Fruit fly (Drosophila melanogaster) whole organism, embryonic: Measurements from ENCODE around the gene cd.

Experiments
- Abd-B ChIP-seq: fragments of 200-800 bp; sonication (Bioruptor generic); optimal IDR thresholded peaks from 2 replicates; lab custom pipeline; 2018; ENCODE audit warnings: missing biosample characterization, mild to moderate bottlenecking, missing genetic modification characterization, moderate library complexity
- Antp ChIP-seq: fragments of 200-800 bp; sonication (Bioruptor generic); optimal IDR thresholded peaks from 3 replicates; lab custom pipeline; 2016; ENCODE audit warnings: missing biosample characterization, missing genetic modification characterization
- Blimp-1 ChIP-seq: fragments of 200-800 bp; sonication (Bioruptor generic); optimal IDR thresholded peaks from 3 replicates; lab custom pipeline; 2018; ENCODE audit warnings: missing biosample characterization, missing genetic modification characterization, mild to moderate bottlenecking, moderate library complexity, missing genetic modification reagents
- CG10565 ChIP-seq: fragments of 200-800 bp; sonication (Bioruptor generic); optimal IDR thresholded peaks from 3 replicates; lab custom pipeline; 2016; ENCODE audit warnings: missing biosample characterization, mild to moderate bottlenecking, missing genetic modification characterization
- CG11093 ChIP-seq: fragments of 200-800 bp; sonication (Bioruptor generic); IDR thresholded peaks from 3 replicates; pipeline ENCODE4 v1.3.6; 2022; ENCODE audit warnings: missing biosample characterization, missing genetic modification characterization
- CG11456 ChIP-seq: fragments of 200-800 bp; sonication (Bioruptor generic); IDR thresholded peaks from 3 replicates; pipeline ENCODE4 v1.3.6; 2022; ENCODE audit warnings: missing biosample characterization, missing genetic modification characterization
- CG11504 ChIP-seq: fragments of 200-800 bp; sonication (Bioruptor generic); optimal IDR thresholded peaks from 3 replicates; lab custom pipeline; 2019; ENCODE audit warnings: missing biosample characterization, mild to moderate bottlenecking, missing genetic modification characterization, moderate library complexity
- CG11560 ChIP-seq: fragments of 200-800 bp; sonication (Bioruptor generic); IDR thresholded peaks from 3 replicates; pipeline ENCODE4 v1.3.6; 2022; ENCODE audit warnings: missing biosample characterization, missing genetic modification characterization
- CG12942 ChIP-seq: fragments of 200-800 bp; sonication (Bioruptor generic); optimal IDR thresholded peaks from 3 replicates; lab custom pipeline; 2016; ENCODE audit warnings: missing biosample characterization, missing genetic modification characterization
- CG14014 ChIP-seq: fragments of 200-800 bp; sonication (Bioruptor generic); IDR thresholded peaks from 2 replicates; pipeline ENCODE4 v1.3.6; 2022; ENCODE audit warnings: missing biosample characterization, missing genetic modification characterization
- CG14667 ChIP-seq: fragments of 200-800 bp; sonication (Bioruptor generic); IDR thresholded peaks from 2 replicates; pipeline ENCODE4 v1.3.6; 2022; ENCODE audit warnings: missing biosample characterization, missing genetic modification characterization
- CG15479 ChIP-seq: fragments of 200-800 bp; sonication (Bioruptor generic); optimal IDR thresholded peaks from 3 replicates; lab custom pipeline; 2019; ENCODE audit warnings: missing biosample characterization, mild to moderate bottlenecking, missing genetic modification characterization, moderate library complexity
- CG2875 ChIP-seq: fragments of 200-800 bp; sonication (Bioruptor generic); optimal IDR thresholded peaks from 2 replicates; lab custom pipeline; 2017; ENCODE audit warnings: missing biosample characterization, mild to moderate bottlenecking, missing genetic modification characterization, missing genetic modification reagents
- CG31441 ChIP-seq: fragments of 200-800 bp; sonication (Bioruptor generic); IDR thresholded peaks from 2 replicates; pipeline ENCODE4 v1.3.6; 2022; ENCODE audit warnings: missing biosample characterization, missing genetic modification characterization
- CG32532 ChIP-seq: fragments of 200-800 bp; sonication (Bioruptor generic); IDR thresholded peaks from 2 replicates; pipeline ENCODE4 v1.3.6; 2022; ENCODE audit warnings: missing biosample characterization, missing genetic modification characterization
- CG34224 ChIP-seq: fragments of 200-800 bp; sonication (Bioruptor generic); IDR thresholded peaks from 3 replicates; pipeline ENCODE4 v1.3.6; 2022; ENCODE audit warnings: missing biosample characterization, missing genetic modification characterization; ENCODE audit not compliant: partially characterized antibody
- CG3847 ChIP-seq: fragments of 200-800 bp; sonication (Bioruptor generic); IDR thresholded peaks from 2 replicates; pipeline ENCODE4 v1.3.6; 2022; ENCODE audit warnings: missing biosample characterization, missing genetic modification characterization
- CG6654 ChIP-seq: fragments of 200-800 bp; sonication (Bioruptor generic); optimal IDR thresholded peaks from 2 replicates; lab custom pipeline; 2017; ENCODE audit warnings: missing biosample characterization, mild to moderate bottlenecking, missing genetic modification characterization
- CG6689 ChIP-seq: fragments of 200-800 bp; sonication (Bioruptor generic); IDR thresholded peaks from 2 replicates; pipeline ENCODE4 v1.3.6; 2022; ENCODE audit warnings: missing biosample characterization, missing genetic modification characterization
- CG9817 ChIP-seq: fragments of 200-800 bp; sonication (Bioruptor generic); optimal IDR thresholded peaks from 2 replicates; lab custom pipeline; 2018; ENCODE audit warnings: missing biosample characterization, mild to moderate bottlenecking, missing genetic modification characterization, moderate library complexity
- CG9932 ChIP-seq: fragments of 200-800 bp; sonication (Bioruptor generic); IDR thresholded peaks from 2 replicates; pipeline ENCODE4 v1.3.6; 2022; ENCODE audit warnings: missing biosample characterization, missing genetic modification characterization
- CrebB ChIP-seq: fragments of 200-800 bp; sonication (Bioruptor generic); optimal IDR thresholded peaks from 3 replicates; lab custom pipeline; 2018; ENCODE audit warnings: missing biosample characterization, mild to moderate bottlenecking, missing genetic modification characterization
- Doc3 ChIP-seq: fragments of 200-800 bp; sonication (Bioruptor generic); IDR thresholded peaks from 3 replicates; pipeline ENCODE4 v1.3.6; 2022; ENCODE audit warnings: missing biosample characterization, missing genetic modification characterization; ENCODE audit not compliant: partially characterized antibody
- Drgx ChIP-seq: fragments of 200-800 bp; sonication (Bioruptor generic); IDR thresholded peaks from 2 replicates; pipeline ENCODE4 v1.3.6; 2022; ENCODE audit warnings: missing biosample characterization, missing genetic modification characterization
- ERR ChIP-seq: fragments of 200-800 bp; sonication (Bioruptor generic); optimal IDR thresholded peaks from 2 replicates; lab custom pipeline; 2016; ENCODE audit warnings: missing biosample characterization, missing genetic modification characterization
- Fer2 ChIP-seq: fragments of 200-800 bp; sonication (Bioruptor generic); optimal IDR thresholded peaks from 2 replicates; lab custom pipeline; 2018; ENCODE audit warnings: missing biosample characterization, mild to moderate bottlenecking, missing genetic modification characterization, moderate library complexity
- H2.0 ChIP-seq: fragments of 200-800 bp; sonication (Bioruptor generic); IDR thresholded peaks from 2 replicates; pipeline ENCODE4 v1.3.6; 2022; ENCODE audit warnings: missing biosample characterization, missing genetic modification characterization
- HHEX ChIP-seq: fragments of 200-800 bp; sonication (Bioruptor generic); optimal IDR thresholded peaks from 3 replicates; lab custom pipeline; 2017; ENCODE audit warnings: missing biosample characterization, mild to moderate bottlenecking, missing genetic modification characterization, missing genetic modification reagents
- Hmr ChIP-seq: fragments of 200-800 bp; sonication (Bioruptor generic); optimal IDR thresholded peaks from 3 replicates; lab custom pipeline; 2017; ENCODE audit warnings: mild to moderate bottlenecking, missing biosample characterization, missing genetic modification reagents, missing genetic modification characterization
- Med ChIP-seq: fragments of 200-800 bp; sonication (Bioruptor generic); peaks from one replicate; lab custom pipeline; 2016; ENCODE audit warnings: missing biosample characterization, missing genetic modification characterization, mild to moderate bottlenecking, inconsistent platforms, moderate library complexity
- Nf-YA ChIP-seq: fragments of 200-800 bp; sonication (Bioruptor generic); IDR thresholded peaks from 2 replicates; pipeline ENCODE4 v1.3.6; 2022; ENCODE audit warnings: missing biosample characterization, missing genetic modification characterization
- Rx ChIP-seq: fragments of 200-800 bp; sonication (Bioruptor generic); IDR thresholded peaks from 2 replicates; pipeline ENCODE4 v1.3.6; 2022; ENCODE audit warnings: missing biosample characterization, missing genetic modification characterization
- Sox102F ChIP-seq: fragments of 200-800 bp; sonication (Bioruptor generic); optimal IDR thresholded peaks from 2 replicates; lab custom pipeline; 2018; ENCODE audit warnings: missing biosample characterization, mild to moderate bottlenecking, missing genetic modification characterization, moderate library complexity
- Sry-δ ChIP-seq: fragments of 200-800 bp; sonication (Bioruptor generic); optimal IDR thresholded peaks from 2 replicates; lab custom pipeline; 2016; ENCODE audit warnings: missing biosample characterization, missing genetic modification characterization
- Ssrp ChIP-seq: fragments of 200-800 bp; sonication (Bioruptor generic); optimal IDR thresholded peaks from 2 replicates; lab custom pipeline; 2018; ENCODE audit warnings: missing biosample characterization, mild to moderate bottlenecking, missing genetic modification characterization, moderate library complexity
- ab ChIP-seq: fragments of 200-800 bp; sonication (Bioruptor generic); optimal IDR thresholded peaks from 2 replicates; lab custom pipeline; 2016; ENCODE audit warnings: missing biosample characterization, missing genetic modification characterization
- ase ChIP-seq: fragments of 200-800 bp; sonication (Bioruptor generic); IDR thresholded peaks from 3 replicates; pipeline ENCODE4 v1.3.6; 2022; ENCODE audit warnings: missing biosample characterization, missing genetic modification characterization
- bab2 ChIP-seq: fragments of 200-800 bp; sonication (Bioruptor generic); optimal IDR thresholded peaks from 2 replicates; lab custom pipeline; 2016; ENCODE audit warnings: missing biosample characterization, missing genetic modification characterization
- bcd ChIP-seq: fragments of 200-800 bp; sonication (Bioruptor generic); optimal IDR thresholded peaks from 2 replicates; lab custom pipeline; 2017; ENCODE audit warnings: missing biosample characterization, mild to moderate bottlenecking, missing genetic modification characterization
- chn ChIP-seq: fragments of 200-800 bp; sonication (Bioruptor generic); optimal IDR thresholded peaks from 2 replicates; lab custom pipeline; 2016; ENCODE audit warnings: missing biosample characterization, missing genetic modification characterization
- dpn ChIP-seq, 2 experiments: fragments of 200-800 bp; sonication (Bioruptor generic); optimal IDR thresholded peaks; 3 replicates each; lab custom pipeline; 2016; ENCODE audit warnings: missing biosample characterization in 2 of 2, missing genetic modification characterization in 2 of 2
- her ChIP-seq: fragments of 200-800 bp; sonication (Bioruptor generic); optimal IDR thresholded peaks from 2 replicates; lab custom pipeline; 2016; ENCODE audit warnings: missing biosample characterization, missing genetic modification characterization
- hkb ChIP-seq, 2 experiments: fragments of 200-800 bp in 1 of 2; fragments of >200 bp in 1 of 2; sonication (Bioruptor generic) in 1 of 2; IDR thresholded peaks in 1 of 2; optimal IDR thresholded peaks in 1 of 2; 2 replicates each; pipeline versions ENCODE4 v1.3.6 to Lab custom; 2017 to 2022; ENCODE audit warnings: missing biosample characterization in 1 of 2, missing genetic modification characterization in 1 of 2
- lab ChIP-seq: fragments of 200-800 bp; sonication (Bioruptor generic); optimal IDR thresholded peaks from 3 replicates; lab custom pipeline; 2017; ENCODE audit warnings: missing biosample characterization, missing genetic modification characterization, mild to moderate bottlenecking, moderate library complexity, missing genetic modification reagents
- pb ChIP-seq: fragments of 200-800 bp; sonication (Bioruptor generic); optimal IDR thresholded peaks from 3 replicates; lab custom pipeline; 2016; ENCODE audit warnings: missing biosample characterization, missing genetic modification characterization
- sima ChIP-seq: fragments of 200-800 bp; sonication (Bioruptor generic); optimal IDR thresholded peaks from 2 replicates; lab custom pipeline; 2016; ENCODE audit warnings: missing biosample characterization, missing genetic modification characterization
- sob ChIP-seq: fragments of 200-800 bp; sonication (Bioruptor generic); IDR thresholded peaks from 2 replicates; pipeline ENCODE4 v1.3.6; 2022; ENCODE audit warnings: missing biosample characterization, missing genetic modification characterization
- tio ChIP-seq: fragments of 200-800 bp; sonication (Bioruptor generic); optimal IDR thresholded peaks from 2 replicates; lab custom pipeline; 2017; ENCODE audit warnings: missing biosample characterization, missing genetic modification characterization, inconsistent platforms
- vvl ChIP-seq: fragments of 200-800 bp; sonication (Bioruptor generic); IDR thresholded peaks from 2 replicates; pipeline ENCODE4 v1.3.6; 2022; ENCODE audit warnings: missing biosample characterization, missing genetic modification characterization
- yki ChIP-seq: fragments of >200 bp; optimal IDR thresholded peaks from 3 replicates; lab custom pipeline; 2018

Gene cd

DNA sequence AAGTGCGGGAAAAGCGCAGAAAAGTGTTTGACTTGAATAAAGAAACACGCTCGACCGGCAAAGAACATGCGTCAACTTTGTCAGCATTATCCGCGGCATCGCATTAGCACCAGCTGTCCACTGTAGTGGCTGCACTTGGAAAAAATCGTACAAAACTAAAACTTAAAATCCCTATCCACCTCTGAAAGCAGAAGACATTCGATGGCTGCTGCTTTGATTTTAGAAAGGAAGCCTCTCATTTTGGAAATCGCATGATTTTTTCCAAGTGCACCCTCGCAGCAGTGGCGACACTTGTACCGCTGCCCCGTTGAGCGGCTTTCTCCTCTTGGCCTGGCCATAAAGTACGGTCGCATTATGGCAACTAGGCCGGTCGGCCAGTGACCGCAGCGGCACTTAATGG lies 30.5 kb upstream of the cd start (continued):
- TF ChIP-seq chn (GFP tag; lab: Kevin White, UChicago) (peak; percentile 41), Abd-B (GFP tag; lab: Kevin White, UChicago) (peak; percentile 36), CG11093 (GFP tag; lab: Robert Waterston, UW) (0 out of 3 replicates have a peak, but pooled peaks have one; percentile 51), Sox102F (GFP tag; lab: Kevin White, UChicago) (peak; percentile 69), CG6689 (GFP tag; lab: Robert Waterston, UW) (peak; percentile 57; the same call in 1 of the 2 replicates), Nf-YA (peak; percentile 44; the same call in 1 of the 2 replicates), bab2 (GFP tag; lab: Kevin White, UChicago) (peak; percentile 44), ase (GFP tag; lab: Robert Waterston, UW) (0 out of 3 replicates have a peak, but pooled peaks have one; percentile 12), CG31441 (GFP tag; lab: Robert Waterston, UW) (peak; percentile 23; the same call in 1 of the 2 replicates), Antp (GFP tag; lab: Kevin White, UChicago) (peak; percentile 56), CG14014 (GFP tag; lab: Robert Waterston, UW) (0 out of 2 replicates have a peak, but pooled peaks have one; percentile 52), CG14667 (peak; percentile 37; the same call in 1 of the 2 replicates), CG11456 (GFP tag; lab: Robert Waterston, UW) (peak; percentile 62; the same call in 1 of the 3 replicates), hkb (optimal IDR thresholded peaks at IDR 0.05; lab: Kevin White, UChicago) (no peak), hkb (GFP tag; IDR thresholded peaks at IDR 0.05; lab: Robert Waterston, UW) (peak; percentile 61; the same call in 1 of the 2 replicates), sob (peak; percentile 30; the same call in 1 of the 2 replicates), vvl (GFP tag; lab: Robert Waterston, UW) (peak; percentile 52), dpn (GFP tag; optimal IDR thresholded peaks at IDR 0.05; lab: Kevin White, UChicago) (peak in 1 of 2 experiments; percentile 61), CG3847 (peak; percentile 36; the same call in 1 of the 2 replicates), sima (GFP tag; lab: Kevin White, UChicago) (no peak), CG15479 (no peak), Hmr (GFP tag; lab: Kevin White, UChicago) (peak; percentile 14), Blimp-1 (GFP tag; lab: Kevin White, UChicago) (peak; percentile 63), CG11504 (peak; percentile 65), bcd (GFP tag; lab: Kevin White, UChicago) (peak; percentile 35), HHEX (GFP tag; lab: Kevin White, UChicago) (peak; percentile 6), CG12942 (GFP tag; lab: Kevin White, UChicago) (peak; percentile 52), CG10565 (no peak), CG2875 (peak; percentile 39), CG11560 (tag; lab: Robert Waterston, UW) (0 out of 3 replicates have a peak, but pooled peaks have one; percentile 32), yki (no peak), Med (GFP tag; lab: Kevin White, UChicago) (peak; percentile 88), Fer2 (tag; lab: Kevin White, UChicago) (no peak), Doc3 (GFP tag; lab: Robert Waterston, UW) (no peak), pb (GFP tag; lab: Kevin White, UChicago) (peak; percentile 44), CG9817 (tag; lab: Kevin White, UChicago) (peak; percentile 28), CG34224 (no peak), Rx (GFP tag; lab: Robert Waterston, UW) (peak; percentile 61; the same call in 1 of the 2 replicates), H2.0 (GFP tag; lab: Robert Waterston, UW) (peak; percentile 54), CG32532 (GFP tag; lab: Robert Waterston, UW) (no peak), Drgx (GFP tag; lab: Robert Waterston, UW) (peak; percentile 79), CrebB (tag; lab: Kevin White, UChicago) (no peak), lab (peak; percentile 41), CG9932 (GFP tag; lab: Robert Waterston, UW) (peak; percentile 15; the same call in 1 of the 2 replicates), her (peak; percentile 41), Ssrp (tag; lab: Kevin White, UChicago) (peak; percentile 48), ERR (no peak), ab (GFP tag; lab: Kevin White, UChicago) (no peak), CG6654 (GFP tag; lab: Kevin White, UChicago) (no peak), Sry-δ (GFP tag; lab: Kevin White, UChicago) (peak; percentile 2), tio (GFP tag; lab: Kevin White, UChicago) (peak; percentile 8)
